Comparison of ENCODE assay signal across 2 fruit fly cellular contexts in the genomic region with DNA sequence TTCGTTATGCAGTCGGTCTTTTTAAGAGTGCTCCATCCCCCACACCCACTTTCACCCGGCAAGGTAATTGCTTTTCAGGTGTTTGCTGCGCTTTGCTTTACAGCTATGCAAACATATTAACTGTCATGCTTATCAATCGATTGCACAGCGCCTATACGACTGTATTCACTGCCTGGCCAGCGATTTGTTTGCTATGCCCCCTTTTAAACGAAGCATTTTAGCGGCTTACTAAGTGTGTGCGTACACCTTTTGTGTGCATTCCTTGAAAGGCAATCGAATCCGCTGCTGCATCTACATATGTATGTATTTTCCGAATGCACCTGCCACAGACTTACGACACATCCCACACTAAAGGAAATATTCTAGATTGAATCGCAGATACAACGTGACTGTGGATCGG.
TF ChIP-seq lines count a peak whose summit lies in the region.

No protein-coding gene starts in this region.

- TF ChIP-seq CTCF in whole organism, embryonic (GFP tag; optimal IDR thresholded peaks at IDR 0.05; lab: Kevin White, UChicago): no peak

TF ChIP-seq in whole organism, embryonic, 481 proteins besides CTCF, POLR2A, EP300 and RAD21:
- TF ChIP-seq CG16779 (GFP tag; IDR thresholded peaks at IDR 0.05; lab: Robert Waterston, UW) (0 out of 2 replicates have a peak, but pooled peaks have one; percentile 9), CG7928 (GFP tag; optimal IDR thresholded peaks at IDR 0.05; lab: Kevin White, UChicago) (no peak), Med (GFP tag; lab: Kevin White, UChicago) (peak; percentile 41), Ets65A (GFP tag; lab: Kevin White, UChicago) (peak; percentile 70)
TF ChIP-seq in whole organism, embryonic: peak in this region for 3.

TF ChIP-seq in whole organism, prepupa, 60 proteins besides CTCF, POLR2A, EP300 and RAD21:
- no peak for TF ChIP-seq Ets96B (tag; optimal IDR thresholded peaks at IDR 0.05; lab: Kevin White, UChicago)
- no peak for TF ChIP-seq CG11762 (GFP tag; optimal IDR thresholded peaks at IDR 0.05; lab: Kevin White, UChicago; ENCODE audit: insufficient read depth)
- no peak for TF ChIP-seq dac (GFP tag; optimal IDR thresholded peaks at IDR 0.05; lab: Kevin White, UChicago)
- peak; percentile 63 for TF ChIP-seq svp (GFP tag; lab: Kevin White, UChicago)
- no peak for TF ChIP-seq CG32006 (GFP tag; optimal IDR thresholded peaks at IDR 0.05; lab: Kevin White, UChicago)
